Worm (Caenorhabditis elegans) whole organism, L2 larva: ENCODE results near the gene fipr-17.

Source experiments
- ZK546.5 ChIP-seq: sonication (generic microtip); optimal IDR thresholded peaks from 2 replicates; lab custom pipeline; 2017; ENCODE audit warnings: missing biosample characterization, missing genetic modification characterization
- ceh-16 ChIP-seq: fragments of 150-350 bp; optimal IDR thresholded peaks from 2 replicates; lab custom pipeline; 2014; ENCODE audit warnings: missing biosample characterization, missing genetic modification characterization
- lin-13 ChIP-seq: fragments of 150-350 bp; optimal IDR thresholded peaks from 2 replicates; lab custom pipeline; 2014; ENCODE audit warnings: missing biosample characterization, missing genetic modification reagents, missing genetic modification characterization
- mdl-1 ChIP-seq, 2 experiments: fragments of 150-350 bp in 1 of 2; sonication (generic microtip) in 1 of 2; optimal IDR thresholded peaks; 2 replicates each; lab custom pipeline; 2017; ENCODE audit warnings: missing biosample characterization in 2 of 2, missing genetic modification characterization in 2 of 2
- sma-9 ChIP-seq, 2 experiments: fragments of 150-350 bp in 1 of 2; sonication (generic microtip) in 1 of 2; optimal IDR thresholded peaks; 2 replicates each; lab custom pipeline; 2014 to 2016; ENCODE audit warnings: missing genetic modification characterization in 2 of 2, mild to moderate bottlenecking in 1 of 2, missing biosample characterization in 1 of 2, missing compliant biosample characterization in 1 of 2, missing genetic modification reagents in 1 of 2, moderate library complexity in 1 of 2
- snpc-4 ChIP-seq: fragments of 150-350 bp; optimal IDR thresholded peaks from 2 replicates; lab custom pipeline; 2014; ENCODE audit warnings: missing biosample characterization, missing genetic modification characterization
- ztf-4 ChIP-seq: fragments of 150-350 bp; optimal IDR thresholded peaks from 2 replicates; lab custom pipeline; 2014; ENCODE audit warnings: missing biosample characterization, missing genetic modification characterization

DNA sequence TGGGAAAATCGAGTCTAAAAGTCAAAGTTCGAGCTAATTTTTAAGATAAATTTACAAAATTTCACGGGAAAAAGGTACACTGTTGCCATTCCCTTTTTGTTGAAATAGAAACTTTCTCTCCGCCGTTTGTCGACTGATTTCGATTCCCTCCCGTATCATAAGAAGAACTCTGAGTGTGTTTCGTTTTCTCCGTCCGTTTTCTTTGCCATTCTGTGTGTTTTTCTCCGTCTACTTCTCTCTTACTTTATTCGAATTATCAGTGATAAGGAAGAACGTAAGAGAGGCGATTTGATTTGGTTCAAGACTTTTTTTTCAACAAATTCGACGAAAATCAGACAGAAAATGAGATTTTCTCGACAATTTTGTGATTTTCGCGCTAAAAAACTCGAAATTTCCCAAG is 39.1 kb upstream of the fipr-17 start:
- TF ChIP-seq ceh-16 (tag; lab: Kevin White, UChicago) (no peak), lin-13 (GFP tag; lab: Kevin White, UChicago) (no peak), ZK546.5 (tag; lab: Kevin White, UChicago) (no peak), ztf-4 (tag; lab: Kevin White, UChicago) (no peak), sma-9 (GFP tag; optimal IDR thresholded peaks at IDR 0.05; lab: Kevin White, UChicago) (no peak), sma-9 (tag; optimal IDR thresholded peaks at IDR 0.05; lab: Kevin White, UChicago) (no peak), mdl-1 (tag; optimal IDR thresholded peaks at IDR 0.05; lab: Kevin White, UChicago) (no peak), snpc-4 (tag; lab: Kevin White, UChicago) (no peak)
